Fruit fly (Drosophila melanogaster) whole organism, embryonic: ENCODE measurements around the gene CG32026.

ENCODE experiments used
- B-H2 ChIP-seq: fragments of 200-800 bp; sonication (Bioruptor generic); optimal IDR thresholded peaks from 2 replicates; lab custom pipeline; 2018; ENCODE audit warnings: missing biosample characterization, mild to moderate bottlenecking, missing genetic modification characterization
- C15 ChIP-seq: fragments of 200-800 bp; sonication (Bioruptor generic); IDR thresholded peaks from 3 replicates; pipeline ENCODE4 v1.3.6; 2022; ENCODE audit warnings: missing biosample characterization, missing genetic modification characterization
- CG17612 ChIP-seq: fragments of 200-800 bp; sonication (Bioruptor generic); IDR thresholded peaks from 2 replicates; pipeline ENCODE4 v1.3.6; 2022; ENCODE audit warnings: missing biosample characterization, missing genetic modification characterization
- CG1792 ChIP-seq: fragments of 200-800 bp; sonication (Bioruptor generic); optimal IDR thresholded peaks from 2 replicates; lab custom pipeline; 2016; ENCODE audit warnings: missing biosample characterization, missing genetic modification characterization
- CG18619 ChIP-seq: fragments of 200-800 bp; sonication (Bioruptor generic); optimal IDR thresholded peaks from 3 replicates; lab custom pipeline; 2017; ENCODE audit warnings: missing biosample characterization, mild to moderate bottlenecking, missing genetic modification characterization
- CG2202 ChIP-seq: fragments of 200-800 bp; sonication (Bioruptor generic); optimal IDR thresholded peaks from 2 replicates; lab custom pipeline; 2018; ENCODE audit warnings: missing biosample characterization, mild to moderate bottlenecking, missing genetic modification characterization
- CG31388 ChIP-seq: fragments of 200-800 bp; sonication (Bioruptor generic); optimal IDR thresholded peaks from 2 replicates; lab custom pipeline; 2016; ENCODE audit warnings: missing biosample characterization, missing genetic modification characterization
- CG33557 ChIP-seq: fragments of 200-800 bp; sonication (Bioruptor generic); optimal IDR thresholded peaks from 2 replicates; lab custom pipeline; 2019; ENCODE audit warnings: missing biosample characterization, mild to moderate bottlenecking, missing genetic modification characterization, moderate library complexity
- CG3847 ChIP-seq: fragments of 200-800 bp; sonication (Bioruptor generic); IDR thresholded peaks from 2 replicates; pipeline ENCODE4 v1.3.6; 2022; ENCODE audit warnings: missing biosample characterization, missing genetic modification characterization
- CG4424 ChIP-seq: fragments of 200-800 bp; sonication (Bioruptor generic); optimal IDR thresholded peaks from 3 replicates; lab custom pipeline; 2016; ENCODE audit warnings: missing biosample characterization, missing genetic modification characterization
- CG7357 ChIP-seq: fragments of 200-800 bp; sonication (Bioruptor generic); IDR thresholded peaks from 3 replicates; pipeline ENCODE4 v1.3.6; 2022; ENCODE audit warnings: missing biosample characterization, missing genetic modification characterization
- CG7963 ChIP-seq: fragments of 200-800 bp; sonication (Bioruptor generic); IDR thresholded peaks from 3 replicates; pipeline ENCODE4 v1.3.6; 2022; ENCODE audit warnings: missing biosample characterization, missing genetic modification characterization; ENCODE audit not compliant: partially characterized antibody
- CG8924 ChIP-seq: fragments of 200-800 bp; optimal IDR thresholded peaks from 3 replicates; lab custom pipeline; 2019; ENCODE audit warnings: missing biosample characterization, mild to moderate bottlenecking, missing genetic modification characterization, moderate library complexity
- D ChIP-seq, 2 experiments: fragments of 200-800 bp in 1 of 2; fragments of >200 bp in 1 of 2; sonication (Bioruptor generic) in 1 of 2; optimal IDR thresholded peaks; 2 replicates in 1 of 2; 3 replicates in 1 of 2; lab custom pipeline; 2017; ENCODE audit warnings: mild to moderate bottlenecking in 1 of 2, missing biosample characterization in 1 of 2, missing genetic modification characterization in 1 of 2, missing genetic modification reagents in 1 of 2
- D19B ChIP-seq: fragments of 200-800 bp; sonication (Bioruptor generic); optimal IDR thresholded peaks from 2 replicates; lab custom pipeline; 2017; ENCODE audit warnings: missing biosample characterization, mild to moderate bottlenecking, missing genetic modification characterization
- Fer3 ChIP-seq: fragments of 200-800 bp; sonication (Bioruptor generic); optimal IDR thresholded peaks from 2 replicates; lab custom pipeline; 2018; ENCODE audit warnings: missing biosample characterization, mild to moderate bottlenecking, missing genetic modification characterization, moderate library complexity
- HLH4C ChIP-seq: fragments of 200-800 bp; sonication (Bioruptor generic); IDR thresholded peaks from 3 replicates; pipeline ENCODE4 v1.3.6; 2022; ENCODE audit warnings: missing biosample characterization, missing genetic modification characterization; ENCODE audit not compliant: partially characterized antibody
- Hmx ChIP-seq: fragments of 200-800 bp; sonication (Bioruptor generic); optimal IDR thresholded peaks from 2 replicates; lab custom pipeline; 2016; ENCODE audit warnings: missing biosample characterization, missing genetic modification characterization
- NC2β ChIP-seq: fragments of 200-800 bp; sonication (Bioruptor generic); optimal IDR thresholded peaks from 2 replicates; lab custom pipeline; 2016; ENCODE audit warnings: missing biosample characterization, missing genetic modification characterization
- Nf-YA ChIP-seq: fragments of 200-800 bp; sonication (Bioruptor generic); IDR thresholded peaks from 2 replicates; pipeline ENCODE4 v1.3.6; 2022; ENCODE audit warnings: missing biosample characterization, missing genetic modification characterization
- NfI ChIP-seq: fragments of 200-800 bp; sonication (Bioruptor generic); optimal IDR thresholded peaks from 3 replicates; lab custom pipeline; 2018; ENCODE audit warnings: missing biosample characterization, mild to moderate bottlenecking, missing genetic modification characterization, moderate library complexity
- Optix ChIP-seq: fragments of 200-800 bp; sonication (Bioruptor generic); IDR thresholded peaks from 3 replicates; pipeline ENCODE4 v1.3.6; 2022; ENCODE audit warnings: missing biosample characterization, missing genetic modification characterization
- Scr ChIP-seq: fragments of 200-800 bp; sonication (Bioruptor generic); IDR thresholded peaks from 2 replicates; pipeline ENCODE4 v1.3.6; 2022; ENCODE audit warnings: missing biosample characterization, missing genetic modification characterization; ENCODE audit not compliant: partially characterized antibody
- Sry-β ChIP-seq: fragments of 200-800 bp; sonication (Bioruptor generic); optimal IDR thresholded peaks from 2 replicates; lab custom pipeline; 2018; ENCODE audit warnings: missing biosample characterization, mild to moderate bottlenecking, missing genetic modification characterization, moderate library complexity
- caup ChIP-seq: fragments of 200-800 bp; sonication (Bioruptor generic); optimal IDR thresholded peaks from 3 replicates; lab custom pipeline; 2017; ENCODE audit warnings: missing biosample characterization, mild to moderate bottlenecking, missing genetic modification characterization, moderate library complexity; ENCODE audit not compliant: severe bottlenecking
- eve ChIP-seq, 2 experiments: fragments of >200 bp; optimal IDR thresholded peaks; 2 replicates each; lab custom pipeline; 2017; ENCODE audit warnings: missing biosample characterization in 2 of 2, missing genetic modification characterization in 2 of 2
- fru ChIP-seq: fragments of >200 bp; optimal IDR thresholded peaks from 2 replicates; lab custom pipeline; 2017
- ftz-f1 ChIP-seq: fragments of 200-800 bp; sonication (Bioruptor generic); optimal IDR thresholded peaks from 2 replicates; lab custom pipeline; 2016; ENCODE audit warnings: missing biosample characterization, missing genetic modification characterization
- gcm ChIP-seq: fragments of 200-800 bp; sonication (Bioruptor generic); optimal IDR thresholded peaks from 2 replicates; lab custom pipeline; 2019; ENCODE audit warnings: missing biosample characterization, mild to moderate bottlenecking, missing genetic modification characterization, moderate library complexity
- gsb ChIP-seq: fragments of 200-800 bp; sonication (Bioruptor generic); IDR thresholded peaks from 2 replicates; pipeline ENCODE4 v1.3.6; 2022; ENCODE audit warnings: missing biosample characterization, missing genetic modification characterization
- gsb-n ChIP-seq: fragments of 200-800 bp; sonication (Bioruptor generic); optimal IDR thresholded peaks from 3 replicates; lab custom pipeline; 2018; ENCODE audit warnings: missing biosample characterization, mild to moderate bottlenecking, missing genetic modification characterization
- hkb ChIP-seq, 2 experiments: fragments of 200-800 bp in 1 of 2; fragments of >200 bp in 1 of 2; sonication (Bioruptor generic) in 1 of 2; IDR thresholded peaks in 1 of 2; optimal IDR thresholded peaks in 1 of 2; 2 replicates each; pipeline versions ENCODE4 v1.3.6 to Lab custom; 2017 to 2022; ENCODE audit warnings: missing biosample characterization in 1 of 2, missing genetic modification characterization in 1 of 2
- kah ChIP-seq: fragments of 200-800 bp; sonication (Bioruptor generic); optimal IDR thresholded peaks from 2 replicates; lab custom pipeline; 2018; ENCODE audit warnings: missing biosample characterization, mild to moderate bottlenecking, missing genetic modification characterization
- mirr ChIP-seq: fragments of 200-800 bp; sonication (Bioruptor generic); optimal IDR thresholded peaks from 3 replicates; lab custom pipeline; 2018; ENCODE audit warnings: missing biosample characterization, mild to moderate bottlenecking, missing genetic modification characterization
- onecut ChIP-seq: fragments of 200-800 bp; sonication (Bioruptor generic); IDR thresholded peaks from 2 replicates; pipeline ENCODE4 v1.3.6; 2022; ENCODE audit warnings: missing biosample characterization, missing genetic modification characterization
- peb ChIP-seq: fragments of 200-800 bp; sonication (Bioruptor generic); IDR thresholded peaks from 2 replicates; pipeline ENCODE4 v1.3.6; 2022; ENCODE audit warnings: missing biosample characterization, missing genetic modification characterization
- pfk ChIP-seq: fragments of 200-800 bp; sonication (Bioruptor generic); optimal IDR thresholded peaks from 2 replicates; lab custom pipeline; 2018; ENCODE audit warnings: missing biosample characterization, mild to moderate bottlenecking, missing genetic modification characterization, moderate library complexity
- pita ChIP-seq: fragments of 200-800 bp; sonication (Bioruptor generic); optimal IDR thresholded peaks from 2 replicates; lab custom pipeline; 2017; ENCODE audit warnings: missing biosample characterization, mild to moderate bottlenecking, missing genetic modification characterization
- ranshi ChIP-seq: fragments of 200-800 bp; sonication (Bioruptor generic); IDR thresholded peaks from 2 replicates; pipeline ENCODE4 v1.3.6; 2022; ENCODE audit warnings: missing biosample characterization, missing genetic modification characterization
- sisA ChIP-seq: fragments of 200-800 bp; sonication (Bioruptor generic); IDR thresholded peaks from 2 replicates; pipeline ENCODE4 v1.3.6; 2022; ENCODE audit warnings: missing biosample characterization, missing genetic modification characterization
- ttk ChIP-seq: fragments of 200-800 bp; sonication (Bioruptor generic); IDR thresholded peaks from 2 replicates; pipeline ENCODE4 v2.1.2; 2022; ENCODE audit warnings: missing biosample characterization, missing genetic modification characterization
- vnd ChIP-seq: fragments of 200-800 bp; sonication (Bioruptor generic); IDR thresholded peaks from 3 replicates; pipeline ENCODE4 v1.3.6; 2022; ENCODE audit warnings: missing biosample characterization, missing genetic modification characterization; ENCODE audit not compliant: partially characterized antibody
- wdn ChIP-seq: fragments of 200-800 bp; sonication (Bioruptor generic); IDR thresholded peaks from 2 replicates; pipeline ENCODE4 v1.3.6; 2022; ENCODE audit warnings: missing biosample characterization, missing genetic modification characterization
- yki ChIP-seq: fragments of >200 bp; optimal IDR thresholded peaks from 3 replicates; lab custom pipeline; 2018
- zfh1 ChIP-seq: fragments of 200-800 bp; sonication (Bioruptor generic); IDR thresholded peaks from 3 replicates; pipeline ENCODE4 v1.3.6; 2022; ENCODE audit warnings: missing biosample characterization, missing genetic modification characterization
- zfh2 ChIP-seq: fragments of 200-800 bp; sonication (Bioruptor generic); optimal IDR thresholded peaks from 2 replicates; lab custom pipeline; 2016; ENCODE audit warnings: missing biosample characterization, missing genetic modification characterization

The CG32026 gene

DNA sequence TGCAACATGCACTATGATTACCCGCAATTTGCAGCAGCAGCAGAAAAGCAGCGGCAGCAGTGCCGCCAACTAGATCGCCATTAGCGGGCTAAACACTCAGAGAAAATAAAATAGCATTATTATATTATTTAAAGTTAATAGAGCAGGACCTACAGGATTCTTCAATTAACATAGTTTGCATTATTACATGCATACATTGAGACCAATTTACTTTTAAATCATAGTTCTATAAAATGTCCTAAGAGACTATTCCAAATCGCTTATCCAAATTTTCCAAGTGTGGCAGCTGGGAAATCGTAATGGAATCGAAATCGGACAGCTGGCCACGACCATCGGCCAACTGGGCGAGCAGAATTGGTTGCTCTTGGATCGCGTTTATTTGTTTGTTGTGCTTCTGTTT lies 34.3 kb downstream of the CG32026 start (continued):
- TF ChIP-seq CG1792 (GFP tag; lab: Kevin White, UChicago) = no peak
- TF ChIP-seq Scr = no peak
- no peak for TF ChIP-seq zfh2 (GFP tag; lab: Kevin White, UChicago)
- TF ChIP-seq gsb = no peak
- no peak for TF ChIP-seq yki (lab: Kevin White, UChicago)
- no peak for TF ChIP-seq CG31388 (GFP tag; lab: Kevin White, UChicago)
- no peak for TF ChIP-seq ftz-f1 (GFP tag; lab: Kevin White, UChicago)
- TF ChIP-seq fru (lab: Kevin White, UChicago) = no peak
- no peak for TF ChIP-seq mirr (GFP tag; lab: Kevin White, UChicago)
- TF ChIP-seq peb = no peak
- TF ChIP-seq Nf-YA (GFP tag; lab: Robert Waterston, UW) = no peak
- no peak for TF ChIP-seq Fer3 (tag; lab: Kevin White, UChicago)
- TF ChIP-seq D19B (GFP tag; lab: Kevin White, UChicago) = no peak
- no peak for TF ChIP-seq D (optimal IDR thresholded peaks at IDR 0.05; lab: Kevin White, UChicago)
- TF ChIP-seq D (GFP tag; optimal IDR thresholded peaks at IDR 0.05; lab: Kevin White, UChicago) = peak; percentile 1
- TF ChIP-seq gsb-n (tag; lab: Kevin White, UChicago) = no peak
- no peak for TF ChIP-seq CG7963
- no peak for TF ChIP-seq CG3847
- TF ChIP-seq NC2β = no peak
- TF ChIP-seq zfh1 = 0 out of 3 replicates have a peak, but pooled peaks have one; percentile 28
- no peak for TF ChIP-seq CG8924 (tag; lab: Kevin White, UChicago)
- TF ChIP-seq pita (GFP tag; lab: Kevin White, UChicago) = no peak
- no peak for TF ChIP-seq Hmx
- TF ChIP-seq onecut (GFP tag; lab: Robert Waterston, UW) = no peak
- no peak for TF ChIP-seq kah (GFP tag; lab: Kevin White, UChicago)
- TF ChIP-seq hkb (optimal IDR thresholded peaks at IDR 0.05; lab: Kevin White, UChicago) = no peak
- 0 out of 2 replicates have a peak, but pooled peaks have one; percentile 18 for TF ChIP-seq hkb (GFP tag; IDR thresholded peaks at IDR 0.05; lab: Robert Waterston, UW)
- no peak for TF ChIP-seq HLH4C (GFP tag; lab: Robert Waterston, UW)
- TF ChIP-seq eve (GFP tag; optimal IDR thresholded peaks at IDR 0.05; lab: Kevin White, UChicago) = no peak
- TF ChIP-seq gcm (GFP tag; lab: Kevin White, UChicago) = no peak
- TF ChIP-seq ranshi (GFP tag; lab: Robert Waterston, UW) = no peak
- no peak for TF ChIP-seq vnd (GFP tag; lab: Robert Waterston, UW)
- no peak for TF ChIP-seq ttk
- TF ChIP-seq Optix (GFP tag; lab: Robert Waterston, UW) = no peak
- no peak for TF ChIP-seq CG17612
- TF ChIP-seq caup (GFP tag; lab: Kevin White, UChicago) = no peak
- no peak for TF ChIP-seq NfI (GFP tag; lab: Kevin White, UChicago)
- no peak for TF ChIP-seq C15
- no peak for TF ChIP-seq B-H2 (GFP tag; lab: Kevin White, UChicago)
- TF ChIP-seq CG4424 (GFP tag; lab: Kevin White, UChicago) = no peak
- TF ChIP-seq Sry-β (GFP tag; lab: Kevin White, UChicago) = no peak
- TF ChIP-seq sisA (GFP tag; lab: Robert Waterston, UW) = no peak; the same call in 1 of the 2 replicates
- TF ChIP-seq CG2202 = no peak
- no peak for TF ChIP-seq pfk (GFP tag; lab: Kevin White, UChicago)
- TF ChIP-seq CG18619 (GFP tag; lab: Kevin White, UChicago) = no peak
- TF ChIP-seq wdn (GFP tag; lab: Robert Waterston, UW) = no peak
- no peak for TF ChIP-seq CG7357 (GFP tag; lab: Robert Waterston, UW)
- TF ChIP-seq CG33557 (GFP tag; lab: Kevin White, UChicago) = no peak
